Worm (Caenorhabditis elegans) whole organism, young adult: Measurements from ENCODE around the gene C03B1.10.

Source experiments
- B0261.1 ChIP-seq: sonication (generic microtip); optimal IDR thresholded peaks from 2 replicates; lab custom pipeline; 2016; ENCODE audit warnings: mild to moderate bottlenecking, missing genetic modification characterization, moderate library complexity, missing compliant biosample characterization
- C17E4.6 ChIP-seq: fragments of 200-800 bp; sonication (Bioruptor generic); IDR thresholded peaks from 2 replicates; pipeline ENCODE4 v1.3.6; 2022; ENCODE audit warnings: missing genetic modification reagents, missing genetic modification characterization, missing compliant biosample characterization
- F10E7.11 ChIP-seq: sonication (generic microtip); optimal IDR thresholded peaks from 2 replicates; lab custom pipeline; 2017; ENCODE audit warnings: mild to moderate bottlenecking, missing genetic modification characterization, moderate library complexity, missing compliant biosample characterization
- K12H6.12 ChIP-seq: fragments of 200-800 bp; sonication (Bioruptor generic); optimal IDR thresholded peaks from 2 replicates; lab custom pipeline; 2018; ENCODE audit warnings: mild to moderate bottlenecking, missing genetic modification characterization, missing compliant biosample characterization
- T26A5.8 ChIP-seq: sonication (generic microtip); optimal IDR thresholded peaks from 2 replicates; lab custom pipeline; 2016; ENCODE audit warnings: missing genetic modification characterization, missing compliant biosample characterization
- Y53F4B.3 ChIP-seq: fragments of 200-800 bp; sonication (Bioruptor generic); IDR thresholded peaks from 2 replicates; pipeline ENCODE4 v1.3.6; 2022; ENCODE audit warnings: missing genetic modification reagents, missing genetic modification characterization, missing compliant biosample characterization
- Y56A3A.18 ChIP-seq: fragments of 200-800 bp; sonication (Bioruptor generic); IDR thresholded peaks from 2 replicates; pipeline ENCODE4 v1.3.6; 2022; ENCODE audit warnings: missing genetic modification reagents, missing genetic modification characterization, missing compliant biosample characterization
- aptf-3 ChIP-seq: fragments of 200-800 bp; sonication (Bioruptor generic); IDR thresholded peaks from 2 replicates; pipeline ENCODE4 v1.3.6; 2022; ENCODE audit warnings: missing genetic modification characterization, missing compliant biosample characterization
- attf-5 ChIP-seq: fragments of 200-800 bp; sonication (Bioruptor generic); optimal IDR thresholded peaks from 2 replicates; lab custom pipeline; 2018; ENCODE audit warnings: mild to moderate bottlenecking, missing genetic modification characterization, missing compliant biosample characterization
- ceh-27 ChIP-seq: fragments of 200-800 bp; sonication (Bioruptor generic); optimal IDR thresholded peaks from 2 replicates; lab custom pipeline; 2018; ENCODE audit warnings: mild to moderate bottlenecking, missing genetic modification characterization, moderate library complexity, missing compliant biosample characterization
- chd-7 ChIP-seq: sonication (generic microtip); optimal IDR thresholded peaks from 2 replicates; lab custom pipeline; 2016; ENCODE audit warnings: mild to moderate bottlenecking, missing genetic modification characterization, moderate library complexity, missing compliant biosample characterization
- dox-1 ChIP-seq: fragments of 200-800 bp; sonication (Bioruptor generic); IDR thresholded peaks from 2 replicates; pipeline ENCODE4 v1.3.6; 2022; ENCODE audit warnings: missing genetic modification reagents, missing genetic modification characterization, missing compliant biosample characterization
- dpff-1 ChIP-seq: sonication (generic microtip); optimal IDR thresholded peaks from 2 replicates; lab custom pipeline; 2017; ENCODE audit warnings: mild to moderate bottlenecking, missing genetic modification characterization, missing compliant biosample characterization
- efl-1 ChIP-seq: fragments of 150-350 bp; optimal IDR thresholded peaks from 2 replicates; lab custom pipeline; 2014; ENCODE audit warnings: missing biosample characterization, missing genetic modification reagents, missing genetic modification characterization
- egl-18 ChIP-seq: fragments of 200-800 bp; sonication (Bioruptor generic); IDR thresholded peaks from 2 replicates; pipeline ENCODE4 v1.3.6; 2022; ENCODE audit warnings: missing genetic modification reagents, missing genetic modification characterization, missing compliant biosample characterization
- ets-4 ChIP-seq: fragments of 200-800 bp; sonication (Bioruptor generic); optimal IDR thresholded peaks from 2 replicates; lab custom pipeline; 2018; ENCODE audit warnings: mild to moderate bottlenecking, missing genetic modification characterization, missing compliant biosample characterization
- him-1 ChIP-seq: sonication (generic microtip); optimal IDR thresholded peaks from 2 replicates; lab custom pipeline; 2016; ENCODE audit warnings: missing genotype, missing genetic modification reagents, missing genetic modification characterization, missing compliant biosample characterization
- lin-26 ChIP-seq: fragments of 200-800 bp; sonication (Bioruptor generic); IDR thresholded peaks from 2 replicates; pipeline ENCODE4 v1.3.6; 2022; ENCODE audit warnings: missing genetic modification reagents, missing genetic modification characterization, missing compliant biosample characterization
- madf-6 ChIP-seq: fragments of 200-800 bp; sonication (Bioruptor generic); IDR thresholded peaks from 2 replicates; pipeline ENCODE4 v1.3.6; 2022; ENCODE audit warnings: missing genetic modification reagents, missing genetic modification characterization, missing compliant biosample characterization
- mel-28 ChIP-seq: sonication (generic microtip); optimal IDR thresholded peaks from 2 replicates; lab custom pipeline; 2016; ENCODE audit warnings: borderline replicate concordance, mild to moderate bottlenecking, missing genetic modification characterization, missing compliant biosample characterization
- mes-4 ChIP-seq: sonication (generic microtip); optimal IDR thresholded peaks from 2 replicates; lab custom pipeline; 2016; ENCODE audit warnings: missing genotype, missing genetic modification characterization, missing compliant biosample characterization
- mxl-1 ChIP-seq: sonication (generic microtip); optimal IDR thresholded peaks from 2 replicates; lab custom pipeline; 2016; ENCODE audit warnings: missing genetic modification characterization, missing compliant biosample characterization
- nfya-2 ChIP-seq: fragments of 200-800 bp; sonication (Bioruptor generic); IDR thresholded peaks from 2 replicates; pipeline ENCODE4 v1.3.6; 2022; ENCODE audit warnings: missing genetic modification reagents, missing genetic modification characterization, missing compliant biosample characterization
- pbrm-1 ChIP-seq: fragments of 200-800 bp; sonication (Bioruptor generic); IDR thresholded peaks from 2 replicates; pipeline ENCODE4 v1.3.6; 2022; ENCODE audit warnings: missing genetic modification reagents, missing genetic modification characterization, missing compliant biosample characterization
- tbx-9 ChIP-seq: sonication (generic microtip); optimal IDR thresholded peaks from 2 replicates; lab custom pipeline; 2016; ENCODE audit warnings: borderline replicate concordance, missing genetic modification characterization, inconsistent platforms, missing compliant biosample characterization
- ztf-22 ChIP-seq: fragments of 200-800 bp; sonication (Bioruptor generic); optimal IDR thresholded peaks from 2 replicates; lab custom pipeline; 2018; ENCODE audit warnings: mild to moderate bottlenecking, missing genetic modification characterization, moderate library complexity, missing compliant biosample characterization
- ztf-3 ChIP-seq: fragments of 200-800 bp; sonication (Bioruptor generic); optimal IDR thresholded peaks from 2 replicates; lab custom pipeline; 2018; ENCODE audit warnings: mild to moderate bottlenecking, missing genetic modification characterization, missing compliant biosample characterization

Gene C03B1.10

ce11 chrX:6318803-6319202 is 38.9 kb downstream of the C03B1.10 start:
- no peak for TF ChIP-seq T26A5.8
- no peak for TF ChIP-seq ceh-27 (GFP tag; lab: Kevin White, UChicago)
- no peak for TF ChIP-seq aptf-3 (GFP tag; lab: Robert Waterston, UW)
- no peak for TF ChIP-seq Y53F4B.3 (GFP tag; lab: Robert Waterston, UW)
- TF ChIP-seq F10E7.11 (tag; lab: Kevin White, UChicago) = no peak
- no peak for TF ChIP-seq mes-4 (tag; lab: Kevin White, UChicago)
- no peak for TF ChIP-seq mxl-1 (tag; lab: Kevin White, UChicago)
- TF ChIP-seq attf-5 = no peak
- TF ChIP-seq lin-26 (GFP tag; lab: Robert Waterston, UW) = no peak
- no peak for TF ChIP-seq efl-1 (GFP tag; lab: Kevin White, UChicago)
- no peak for TF ChIP-seq tbx-9 (tag; lab: Kevin White, UChicago)
- TF ChIP-seq ets-4 (GFP tag; lab: Kevin White, UChicago) = no peak
- TF ChIP-seq nfya-2 (GFP tag; lab: Robert Waterston, UW) = no peak
- no peak for TF ChIP-seq C17E4.6 (GFP tag; lab: Robert Waterston, UW)

- TF ChIP-seq dpff-1 (tag; lab: Kevin White, UChicago) (no peak), ztf-3 (GFP tag; lab: Kevin White, UChicago) (no peak), him-1 (tag; lab: Kevin White, UChicago) (no peak), mel-28 (tag; lab: Kevin White, UChicago) (no peak), tbx-9 (tag; lab: Kevin White, UChicago) (no peak), madf-6 (GFP tag; lab: Robert Waterston, UW) (no peak), pbrm-1 (GFP tag; lab: Robert Waterston, UW) (no peak), ztf-22 (GFP tag; lab: Kevin White, UChicago) (no peak), K12H6.12 (tag; lab: Kevin White, UChicago) (no peak), dox-1 (GFP tag; lab: Robert Waterston, UW) (no peak), egl-18 (GFP tag; lab: Robert Waterston, UW) (no peak), Y56A3A.18 (GFP tag; lab: Robert Waterston, UW) (no peak), B0261.1 (no peak), chd-7 (tag; lab: Kevin White, UChicago) (no peak)
Observed at ce11 chrX:6311391-6311790, 46.3 kb downstream of the C03B1.10 start, which contains the start of gene npr-38. Gene npr-38 (plus strand): TSS chrX:6311691.
